Fruit fly (Drosophila melanogaster) whole organism, wandering third instar larva: Measurements from ENCODE around the gene Rph.

Experiments used
- CrebA ChIP-seq: fragments of 200-800 bp; sonication (Bioruptor generic); optimal IDR thresholded peaks from 2 replicates; lab custom pipeline; 2016; ENCODE audit warnings: missing biosample characterization, mild to moderate bottlenecking, missing genetic modification characterization, borderline replicate concordance
- Hnf4 ChIP-seq: fragments of 200-800 bp; sonication (Bioruptor generic); optimal IDR thresholded peaks from 2 replicates; lab custom pipeline; 2016; ENCODE audit warnings: missing biosample characterization, mild to moderate bottlenecking, missing genetic modification characterization
- Hr78 ChIP-seq: fragments of >200 bp; optimal IDR thresholded peaks from 2 replicates; lab custom pipeline; 2017; ENCODE audit warnings: missing biosample characterization, missing genetic modification characterization
- Myc ChIP-seq: fragments of >200 bp; optimal IDR thresholded peaks from 2 replicates; lab custom pipeline; 2017
- br ChIP-seq: fragments of 200-800 bp; sonication (Bioruptor generic); optimal IDR thresholded peaks from 2 replicates; lab custom pipeline; 2016; ENCODE audit warnings: missing biosample characterization, missing genetic modification characterization
- dl ChIP-seq, 2 experiments: fragments of 175-275, 200-275 bp in 1 of 2; fragments of 200-275 bp in 1 of 2; sonication (Bioruptor generic); optimal IDR thresholded peaks; lab custom pipeline; 2018; ENCODE audit warnings: mild to moderate bottlenecking in 2 of 2, missing biosample characterization in 2 of 2, missing genetic modification characterization in 2 of 2, moderate library complexity in 2 of 2; ENCODE audit not compliant: partially characterized antibody in 2 of 2, insufficient read depth in 1 of 2
- foxo ChIP-seq, 2 experiments: fragments of 200-800 bp; sonication (Bioruptor generic); optimal IDR thresholded peaks; 2 replicates in 1 of 2; 3 replicates in 1 of 2; lab custom pipeline; 2016 to 2017; ENCODE audit warnings: missing biosample characterization in 2 of 2, missing genetic modification characterization in 2 of 2
- fru ChIP-seq: fragments of 200-800 bp; sonication (Bioruptor generic); optimal IDR thresholded peaks from 3 replicates; lab custom pipeline; 2016; ENCODE audit warnings: missing biosample characterization, mild to moderate bottlenecking, missing genetic modification characterization
- h ChIP-seq: fragments of 200-800 bp; sonication (Bioruptor generic); optimal IDR thresholded peaks from 3 replicates; lab custom pipeline; 2016; ENCODE audit warnings: missing biosample characterization, mild to moderate bottlenecking, missing genetic modification characterization
- lola ChIP-seq: fragments of >200 bp; optimal IDR thresholded peaks from 2 replicates; lab custom pipeline; 2017; ENCODE audit warnings: missing biosample characterization, missing genetic modification characterization
- pan ChIP-seq: fragments of >200 bp; optimal IDR thresholded peaks from 2 replicates; lab custom pipeline; 2017
- psq ChIP-seq: fragments of 200-800 bp; sonication (Bioruptor generic); optimal IDR thresholded peaks from 3 replicates; lab custom pipeline; 2017; ENCODE audit warnings: missing biosample characterization, mild to moderate bottlenecking, missing genetic modification characterization, moderate library complexity
- usp ChIP-seq: fragments of >200 bp; optimal IDR thresholded peaks from 2 replicates; lab custom pipeline; 2017; ENCODE audit warnings: missing biosample characterization, missing genetic modification characterization

DNA sequence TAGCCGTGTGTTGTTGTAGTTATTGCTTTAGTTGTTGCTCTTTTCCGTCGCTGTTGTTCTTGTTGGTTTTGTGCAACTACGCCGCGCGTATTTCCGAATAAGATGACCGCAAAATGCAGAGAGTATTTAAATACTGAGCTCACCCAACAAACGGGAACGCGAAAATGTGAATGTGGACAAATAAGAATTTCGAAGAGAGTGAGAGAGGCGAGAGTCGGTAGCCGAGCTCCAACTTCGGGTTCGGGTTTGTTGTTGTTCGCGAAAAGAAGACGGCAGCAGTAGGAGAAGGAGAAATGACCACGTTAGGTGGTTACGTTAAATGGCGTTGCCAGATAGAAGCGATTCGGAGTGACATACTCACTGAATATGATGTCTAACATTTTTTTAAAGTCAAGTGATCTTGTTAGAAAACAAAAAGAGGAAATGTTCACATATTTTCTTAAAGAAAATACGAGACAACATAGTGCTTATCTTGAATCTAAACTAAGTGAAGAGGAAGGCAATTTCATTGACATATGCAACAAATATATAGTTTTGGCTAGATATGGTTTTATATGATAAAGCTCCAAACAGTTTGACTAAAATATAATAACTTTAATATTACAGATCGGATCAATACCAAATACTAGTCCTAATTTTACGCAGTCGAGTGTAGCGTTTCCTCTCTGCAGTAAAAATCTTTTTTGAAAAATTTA, 49.4 kb upstream of the Rph start:
- no peak for TF ChIP-seq pan (lab: Kevin White, UChicago)
- TF ChIP-seq Hr78 (GFP tag; lab: Kevin White, UChicago): no peak
- TF ChIP-seq Myc (lab: Kevin White, UChicago): no peak
- TF ChIP-seq Hnf4: peak; percentile 16
- peak; percentile 45 for TF ChIP-seq psq (GFP tag; lab: Kevin White, UChicago)
- TF ChIP-seq h (GFP tag; lab: Kevin White, UChicago): no peak
- TF ChIP-seq foxo (GFP tag; optimal IDR thresholded peaks at IDR 0.05; lab: Kevin White, UChicago): no peak
- no peak for TF ChIP-seq lola (GFP tag; lab: Kevin White, UChicago)
- TF ChIP-seq dl (GFP tag; optimal IDR thresholded peaks at IDR 0.05; lab: Kevin White, UChicago; ENCODE audit: insufficient read depth in 1 of 2, partially characterized antibody in 2 of 2): peak; percentile 17 to 35
- peak; percentile 15 for TF ChIP-seq CrebA (GFP tag; lab: Kevin White, UChicago)
- no peak for TF ChIP-seq usp (GFP tag; lab: Kevin White, UChicago)
- TF ChIP-seq br (GFP tag; lab: Kevin White, UChicago): no peak
- TF ChIP-seq fru: no peak
